Worm (Caenorhabditis elegans) whole organism, L4 larva: ENCODE data around the gene F26A1.9.

ENCODE experiments used
- F10B5.3 ChIP-seq: sonication (generic microtip); optimal IDR thresholded peaks from 2 replicates; lab custom pipeline; 2016; ENCODE audit warnings: mild to moderate bottlenecking, missing genetic modification characterization, missing compliant biosample characterization
- F37D6.2 ChIP-seq: sonication (generic microtip); optimal IDR thresholded peaks from 2 replicates; lab custom pipeline; 2016; ENCODE audit warnings: mild to moderate bottlenecking, missing genetic modification characterization, missing compliant biosample characterization
- F44E2.7 ChIP-seq: fragments of 200-800 bp; sonication (Bioruptor generic); IDR thresholded peaks from 2 replicates; pipeline ENCODE4 v2.1.2; 2022; ENCODE audit warnings: missing genetic modification characterization, missing compliant biosample characterization
- R02D3.7 ChIP-seq: fragments of 150-350 bp; sonication (generic microtip); optimal IDR thresholded peaks from 3 replicates; lab custom pipeline; 2014; ENCODE audit warnings: missing biosample characterization, missing genetic modification characterization
- Y48G9A.11 ChIP-seq: fragments of 200-800 bp; sonication (Bioruptor generic); IDR thresholded peaks from 2 replicates; pipeline ENCODE4 v1.3.6; 2022; ENCODE audit warnings: missing genetic modification reagents, missing genetic modification characterization, missing compliant biosample characterization
- ZK337.2 ChIP-seq: fragments of 200-800 bp; sonication (Bioruptor generic); IDR thresholded peaks from 2 replicates; pipeline ENCODE4 v1.3.6; 2022; ENCODE audit warnings: missing genetic modification reagents, missing genetic modification characterization, missing compliant biosample characterization
- ZK546.5 ChIP-seq, 2 experiments: sonication (generic microtip); optimal IDR thresholded peaks; 2 replicates each; lab custom pipeline; 2017; ENCODE audit warnings: missing biosample characterization in 2 of 2, missing genetic modification characterization in 2 of 2
- aha-1 ChIP-seq: fragments of 150-350 bp; peaks from one replicate; lab custom pipeline; 2014; ENCODE audit warnings: missing biosample characterization, missing genetic modification characterization
- aly-2 ChIP-seq: sonication (generic microtip); optimal IDR thresholded peaks from 2 replicates; lab custom pipeline; 2018; ENCODE audit warnings: missing biosample characterization, missing genetic modification characterization
- ama-1 ChIP-seq: fragments of 150-350 bp; optimal IDR thresholded peaks from 2 replicates; lab custom pipeline; 2014; ENCODE audit warnings: inconsistent platforms, mixed read lengths
- attf-4 ChIP-seq: sonication (generic microtip); optimal IDR thresholded peaks from 3 replicates; lab custom pipeline; 2017; ENCODE audit warnings: missing biosample characterization, missing genetic modification characterization
- ceh-20 ChIP-seq: fragments of 200-800 bp; sonication (Bioruptor generic); IDR thresholded peaks from 2 replicates; pipeline ENCODE4 v1.3.6; 2022; ENCODE audit warnings: missing genetic modification reagents, missing genetic modification characterization, missing compliant biosample characterization
- ceh-28 ChIP-seq: fragments of 150-350 bp; optimal IDR thresholded peaks from 2 replicates; lab custom pipeline; 2014; ENCODE audit warnings: missing biosample characterization, missing genetic modification reagents, missing genetic modification characterization
- ceh-44 ChIP-seq: fragments of 200-800 bp; sonication (Bioruptor generic); IDR thresholded peaks from 2 replicates; pipeline ENCODE4 v1.3.6; 2022; ENCODE audit warnings: missing genetic modification reagents, missing genetic modification characterization, missing compliant biosample characterization
- ceh-82 ChIP-seq: sonication (generic microtip); optimal IDR thresholded peaks from 2 replicates; lab custom pipeline; 2017; ENCODE audit warnings: missing biosample characterization, missing genetic modification characterization
- ctbp-1 ChIP-seq: fragments of 200-800 bp; sonication (Bioruptor generic); IDR thresholded peaks from 2 replicates; pipeline ENCODE4 v1.3.6; 2022; ENCODE audit warnings: missing genetic modification reagents, missing genetic modification characterization, missing compliant biosample characterization
- daf-16 ChIP-seq, 3 experiments: sonication (generic microtip); optimal IDR thresholded peaks; 2 replicates each; lab custom pipeline; 2016 to 2017; ENCODE audit warnings: missing genetic modification characterization in 3 of 3, missing genetic modification reagents in 3 of 3, mild to moderate bottlenecking in 2 of 3, missing compliant biosample characterization in 2 of 3, missing biosample characterization in 1 of 3, moderate library complexity in 1 of 3
- daf-19 ChIP-seq: fragments of 200-800 bp; sonication (Bioruptor generic); conservative IDR thresholded peaks from 2 replicates; pipeline ENCODE4 v1.3.6; 2022; ENCODE audit warnings: missing genetic modification characterization, missing compliant biosample characterization
- dmd-8 ChIP-seq: fragments of 200-800 bp; sonication (Bioruptor generic); IDR thresholded peaks from 2 replicates; pipeline ENCODE4 v1.3.6; 2022; ENCODE audit warnings: missing genetic modification characterization, missing compliant biosample characterization
- egl-43 ChIP-seq: fragments of 200-800 bp; sonication (Bioruptor generic); IDR thresholded peaks from 2 replicates; pipeline ENCODE4 v1.3.6; 2022; ENCODE audit warnings: missing genetic modification reagents, missing genetic modification characterization, missing compliant biosample characterization
- fkh-10 ChIP-seq: fragments of 150-350 bp; optimal IDR thresholded peaks from 2 replicates; lab custom pipeline; 2014; ENCODE audit warnings: missing biosample characterization, missing genetic modification reagents, missing genetic modification characterization
- gei-8 ChIP-seq: fragments of 200-800 bp; sonication (Bioruptor generic); optimal IDR thresholded peaks from 2 replicates; lab custom pipeline; 2018; ENCODE audit warnings: mild to moderate bottlenecking, missing genetic modification characterization, missing compliant biosample characterization
- hif-1 ChIP-seq, 2 experiments: sonication (generic microtip); optimal IDR thresholded peaks; 2 replicates each; lab custom pipeline; 2016 to 2017; ENCODE audit warnings: missing compliant biosample characterization in 2 of 2, missing genetic modification characterization in 2 of 2, missing genetic modification reagents in 2 of 2, missing genotype in 2 of 2, mild to moderate bottlenecking in 1 of 2
- jun-1 ChIP-seq: fragments of 150-350 bp; optimal IDR thresholded peaks from 2 replicates; lab custom pipeline; 2014; ENCODE audit warnings: missing biosample characterization, missing genetic modification reagents, missing genetic modification characterization
- lim-7 ChIP-seq: fragments of 200-800 bp; sonication (Bioruptor generic); IDR thresholded peaks from 2 replicates; pipeline ENCODE4 v1.3.6; 2022; ENCODE audit warnings: missing genetic modification characterization, missing compliant biosample characterization
- lin-13 ChIP-seq: fragments of 150-350 bp; optimal IDR thresholded peaks from 2 replicates; lab custom pipeline; 2014; ENCODE audit warnings: missing biosample characterization, missing genetic modification reagents, missing genetic modification characterization
- lin-38 ChIP-seq: fragments of 200-800 bp; sonication (Bioruptor generic); IDR thresholded peaks from 2 replicates; pipeline ENCODE4 v1.3.6; 2022; ENCODE audit warnings: missing genetic modification reagents, missing genetic modification characterization, missing compliant biosample characterization
- madf-9 ChIP-seq: fragments of 200-800 bp; sonication (Bioruptor generic); conservative IDR thresholded peaks from 2 replicates; pipeline ENCODE4 v1.3.6; 2022; ENCODE audit warnings: missing genetic modification reagents, missing genetic modification characterization, missing compliant biosample characterization
- mdt-29 ChIP-seq: fragments of 200-800 bp; sonication (Bioruptor generic); IDR thresholded peaks from 2 replicates; pipeline ENCODE4 v1.3.6; 2022; ENCODE audit warnings: missing genetic modification reagents, missing genetic modification characterization, missing compliant biosample characterization
- mxl-3 ChIP-seq: fragments of 200-800 bp; sonication (Bioruptor generic); optimal IDR thresholded peaks from 2 replicates; lab custom pipeline; 2018; ENCODE audit warnings: mild to moderate bottlenecking, missing genetic modification characterization, missing compliant biosample characterization
- nhr-10 ChIP-seq: fragments of 150-350 bp; optimal IDR thresholded peaks from 2 replicates; lab custom pipeline; 2014; ENCODE audit warnings: missing biosample characterization, missing genetic modification characterization
- nhr-28 ChIP-seq: fragments of 150-350 bp; optimal IDR thresholded peaks from 2 replicates; lab custom pipeline; 2014; ENCODE audit warnings: missing biosample characterization, missing genetic modification characterization
- nhr-41 ChIP-seq: fragments of 200-800 bp; sonication (Bioruptor generic); IDR thresholded peaks from 2 replicates; pipeline ENCODE4 v1.3.6; 2022; ENCODE audit warnings: missing genetic modification reagents, missing genetic modification characterization, missing compliant biosample characterization
- nhr-42 ChIP-seq: fragments of 200-800 bp; sonication (Bioruptor generic); IDR thresholded peaks from 2 replicates; pipeline ENCODE4 v1.3.6; 2022; ENCODE audit warnings: missing genetic modification characterization, missing compliant biosample characterization
- nhr-48 ChIP-seq: sonication (generic microtip); optimal IDR thresholded peaks from 2 replicates; lab custom pipeline; 2016; ENCODE audit warnings: mild to moderate bottlenecking, missing genetic modification characterization, missing compliant biosample characterization
- rbr-2 ChIP-seq: sonication (generic microtip); optimal IDR thresholded peaks from 2 replicates; lab custom pipeline; 2016; ENCODE audit warnings: missing genotype, missing genetic modification characterization, missing compliant biosample characterization
- saeg-2 ChIP-seq: fragments of 200-800 bp; sonication (Bioruptor generic); IDR thresholded peaks from 2 replicates; pipeline ENCODE4 v1.3.6; 2022; ENCODE audit warnings: missing genetic modification reagents, missing genetic modification characterization, missing compliant biosample characterization
- set-16 ChIP-seq: fragments of 200-800 bp; sonication (Bioruptor generic); IDR thresholded peaks from 2 replicates; pipeline ENCODE4 v1.3.6; 2022; ENCODE audit warnings: missing genetic modification reagents, missing genetic modification characterization, missing compliant biosample characterization
- snpc-4 ChIP-seq: fragments of 150-350 bp; optimal IDR thresholded peaks from 2 replicates; lab custom pipeline; 2014; ENCODE audit warnings: missing biosample characterization, missing genetic modification characterization
- spr-3 ChIP-seq: fragments of 200-800 bp; sonication (Bioruptor generic); optimal IDR thresholded peaks from 2 replicates; lab custom pipeline; 2018; ENCODE audit warnings: mild to moderate bottlenecking, missing genetic modification characterization, missing compliant biosample characterization
- tag-97 ChIP-seq: fragments of 200-800 bp; sonication (Bioruptor generic); IDR thresholded peaks from 2 replicates; pipeline ENCODE4 v1.3.6; 2022; ENCODE audit warnings: missing genetic modification characterization, missing compliant biosample characterization
- tra-1 ChIP-seq: fragments of 200-800 bp; sonication (Bioruptor generic); IDR thresholded peaks from 2 replicates; pipeline ENCODE4 v1.3.6; 2022; ENCODE audit warnings: missing genetic modification reagents, missing genetic modification characterization, missing compliant biosample characterization
- unc-130 ChIP-seq: sonication (generic microtip); optimal IDR thresholded peaks from 2 replicates; lab custom pipeline; 2016; ENCODE audit warnings: missing genetic modification reagents, missing genetic modification characterization, missing compliant biosample characterization
- unc-62 ChIP-seq, 3 experiments: fragments of 150-350 bp in 1 of 3; sonication (generic microtip); optimal IDR thresholded peaks in 2 of 3; peaks in 1 of 3; 1 replicate in 1 of 3; 2 replicates in 2 of 3; lab custom pipeline; 2014 to 2017; ENCODE audit warnings: missing biosample characterization in 3 of 3, missing genetic modification characterization in 3 of 3, missing genetic modification reagents in 3 of 3, missing genotype in 1 of 3
- zfp-2 ChIP-seq: sonication (generic microtip); optimal IDR thresholded peaks from 2 replicates; lab custom pipeline; 2016; ENCODE audit warnings: mild to moderate bottlenecking, missing genetic modification characterization, missing compliant biosample characterization
- zip-11 ChIP-seq: fragments of 200-800 bp; sonication (Bioruptor generic); IDR thresholded peaks from 2 replicates; pipeline ENCODE4 v1.3.6; 2022; ENCODE audit warnings: missing genetic modification characterization, missing compliant biosample characterization
- zip-2 ChIP-seq: fragments of 150-350 bp; optimal IDR thresholded peaks from 2 replicates; lab custom pipeline; 2014; ENCODE audit warnings: missing biosample characterization, missing genetic modification characterization

The F26A1.9 gene

ce11 chrIII:4808089-4808488 lies 21.3 kb downstream of the F26A1.9 start:
- TF ChIP-seq F10B5.3 (tag; lab: Kevin White, UChicago) = no peak
- TF ChIP-seq ZK337.2 (GFP tag; lab: Robert Waterston, UW) = no peak
- no peak for TF ChIP-seq madf-9 (GFP tag; lab: Robert Waterston, UW)
- no peak for TF ChIP-seq daf-16 (GFP tag; optimal IDR thresholded peaks at IDR 0.05; lab: Kevin White, UChicago)
- peak; percentile 9 for TF ChIP-seq daf-16 (tag; optimal IDR thresholded peaks at IDR 0.05; lab: Kevin White, UChicago)
- no peak for TF ChIP-seq nhr-41
- 0 out of 2 replicates have a peak, but pooled peaks have one; percentile 17 for TF ChIP-seq lin-38 (GFP tag; lab: Robert Waterston, UW)
- TF ChIP-seq fkh-10 (GFP tag; lab: Kevin White, UChicago) = no peak
- TF ChIP-seq zip-11 (GFP tag; lab: Robert Waterston, UW) = no peak
- TF ChIP-seq lim-7 (GFP tag; lab: Robert Waterston, UW) = no peak
- TF ChIP-seq, all 104 proteins: peak for 2

- TF ChIP-seq ceh-44 = no peak
- no peak for TF ChIP-seq ctbp-1 (GFP tag; lab: Robert Waterston, UW)
- no peak for TF ChIP-seq unc-130
- no peak for TF ChIP-seq unc-62 (GFP tag; optimal IDR thresholded peaks at IDR 0.05 in 1 of 2; lab: Kevin White, UChicago)
- no peak for TF ChIP-seq unc-62 (tag; optimal IDR thresholded peaks at IDR 0.05; lab: Kevin White, UChicago)
- TF ChIP-seq R02D3.7 = no peak
- no peak for TF ChIP-seq rbr-2
- TF ChIP-seq nhr-10 (tag; lab: Kevin White, UChicago) = no peak
- no peak for TF ChIP-seq Y48G9A.11 (GFP tag; lab: Robert Waterston, UW)
- no peak for TF ChIP-seq nhr-48 (tag; lab: Kevin White, UChicago)
- TF ChIP-seq ZK337.2 (GFP tag; lab: Robert Waterston, UW) = no peak
- no peak for TF ChIP-seq F44E2.7 (GFP tag; lab: Robert Waterston, UW)
- no peak for TF ChIP-seq daf-16 (GFP tag; optimal IDR thresholded peaks at IDR 0.05; lab: Kevin White, UChicago)
- no peak for TF ChIP-seq daf-16 (tag; optimal IDR thresholded peaks at IDR 0.05; lab: Kevin White, UChicago)
- no peak for TF ChIP-seq mxl-3 (GFP tag; lab: Kevin White, UChicago)
- no peak for TF ChIP-seq madf-9 (GFP tag; lab: Robert Waterston, UW)
- TF ChIP-seq mdt-29 (GFP tag; lab: Robert Waterston, UW) = no peak
- no peak for TF ChIP-seq lin-13 (GFP tag; lab: Kevin White, UChicago)
- TF ChIP-seq daf-19 (GFP tag; lab: Robert Waterston, UW) = no peak
- TF ChIP-seq ceh-20 = no peak
- no peak for TF ChIP-seq attf-4 (tag; lab: Kevin White, UChicago)
- TF ChIP-seq hif-1 (tag; optimal IDR thresholded peaks at IDR 0.05; lab: Kevin White, UChicago) = no peak
Measured at ce11 chrIII:4806345-4806744, 23.0 kb downstream of the F26A1.9 start.

ce11 chrIII:4802707-4803106 lies 26.6 kb downstream of the F26A1.9 start, which contains the start of gene metl-5:
TSS of gene metl-5 (plus strand) at chrIII:4803007.
- no peak for TF ChIP-seq aly-2
- no peak for TF ChIP-seq spr-3 (GFP tag; lab: Kevin White, UChicago)
- no peak for TF ChIP-seq F37D6.2 (tag; lab: Kevin White, UChicago)
- TF ChIP-seq jun-1 (tag; lab: Kevin White, UChicago) = no peak
- no peak for TF ChIP-seq attf-4 (tag; lab: Kevin White, UChicago)
- TF ChIP-seq tag-97 (GFP tag; lab: Robert Waterston, UW) = no peak
- no peak for TF ChIP-seq dmd-8 (GFP tag; lab: Robert Waterston, UW)
- peak; percentile 9 for TF ChIP-seq ama-1
- no peak for TF ChIP-seq nhr-42

- no peak for TF ChIP-seq zfp-2 (tag; lab: Kevin White, UChicago)
- TF ChIP-seq ceh-28 (tag; lab: Kevin White, UChicago) = no peak
- TF ChIP-seq gei-8 = no peak
- TF ChIP-seq set-16 (GFP tag; lab: Robert Waterston, UW) = no peak
- no peak for TF ChIP-seq snpc-4 (tag; lab: Kevin White, UChicago)
- no peak for TF ChIP-seq ama-1
- no peak for TF ChIP-seq R02D3.7
- TF ChIP-seq ZK337.2 (GFP tag; lab: Robert Waterston, UW) = no peak
- no peak for TF ChIP-seq ceh-82 (tag; lab: Kevin White, UChicago)
- no peak for TF ChIP-seq saeg-2 (GFP tag; lab: Robert Waterston, UW)
- no peak for TF ChIP-seq egl-43 (GFP tag; lab: Robert Waterston, UW)
- TF ChIP-seq lin-38 (GFP tag; lab: Robert Waterston, UW) = no peak
- TF ChIP-seq zip-11 (GFP tag; lab: Robert Waterston, UW) = no peak
- no peak for TF ChIP-seq zip-2 (tag; lab: Kevin White, UChicago)
- TF ChIP-seq tra-1 (GFP tag; lab: Robert Waterston, UW) = no peak
- TF ChIP-seq nhr-28 (tag; lab: Kevin White, UChicago) = peak; percentile 15
- peak; percentile 42 for TF ChIP-seq aha-1 (tag; lab: Kevin White, UChicago)
- no peak for TF ChIP-seq jun-1 (tag; lab: Kevin White, UChicago)
- no peak for TF ChIP-seq ZK546.5 (tag; optimal IDR thresholded peaks at IDR 0.05; lab: Kevin White, UChicago)
Measured at ce11 chrIII:4796536-4796935, 32.8 kb downstream of the F26A1.9 start, which contains the start of gene tag-325. TSS of gene tag-325 (plus strand) at chrIII:4796836.
